Fruit fly (Drosophila melanogaster): ENCODE data around the gene CG15803.

dm6 chr3R:18291831-18292230, 68.7 kb downstream of the CG15803 start:
- TF ChIP-seq psq (optimal IDR thresholded peaks at IDR 0.05) (no peak), h (optimal IDR thresholded peaks at IDR 0.05) (no peak), Myc (optimal IDR thresholded peaks at IDR 0.05) (no peak)

All from Kc167 (cell line).